Fruit fly (Drosophila melanogaster): Measurements from ENCODE around the gene eRF3.

The eRF3 gene

dm6 chr2L:12445743-12446142 lies 11.5 kb downstream of the eRF3 start, which contains the start of gene Oatp33Ea (continued):
- TF ChIP-seq chinmo (GFP tag; IDR thresholded peaks at IDR 0.05; ENCODE audit: partially characterized antibody) (0 out of 4 replicates have a peak, but pooled peaks have one; percentile 34), exex (tag; optimal IDR thresholded peaks at IDR 0.05) (peak; percentile 98), lab (GFP tag; optimal IDR thresholded peaks at IDR 0.05) (peak; percentile 43), Med (GFP tag) (peak; percentile 70), mld (GFP tag; IDR thresholded peaks at IDR 0.05; ENCODE audit: partially characterized antibody) (no peak), CG12769 (tag; optimal IDR thresholded peaks at IDR 0.05) (peak; percentile 58), sqz (GFP tag; optimal IDR thresholded peaks at IDR 0.05) (no peak), tio (GFP tag; optimal IDR thresholded peaks at IDR 0.05) (no peak), cwo (GFP tag; optimal IDR thresholded peaks at IDR 0.05) (peak; percentile 75), sd (tag; optimal IDR thresholded peaks at IDR 0.05) (no peak), Stat92E (GFP tag; optimal IDR thresholded peaks at IDR 0.05) (no peak), vvl (GFP tag; IDR thresholded peaks at IDR 0.05) (no peak), Hey (tag; optimal IDR thresholded peaks at IDR 0.05) (peak; percentile 55), CG9437 (GFP tag; optimal IDR thresholded peaks at IDR 0.05) (no peak), C15 (GFP tag; IDR thresholded peaks at IDR 0.05) (no peak), CG10543 (GFP tag; optimal IDR thresholded peaks at IDR 0.05) (peak; percentile 59), CG10654 (GFP tag; optimal IDR thresholded peaks at IDR 0.05) (no peak), CG15696 (tag; optimal IDR thresholded peaks at IDR 0.05) (no peak), CG34224 (GFP tag; IDR thresholded peaks at IDR 0.05; ENCODE audit: partially characterized antibody) (no peak), mirr (GFP tag; optimal IDR thresholded peaks at IDR 0.05) (peak; percentile 80), crol (GFP tag; IDR thresholded peaks at IDR 0.05) (no peak), CrebB (tag; optimal IDR thresholded peaks at IDR 0.05) (no peak), tup (GFP tag; optimal IDR thresholded peaks at IDR 0.05) (no peak), CG6175 (GFP tag; IDR thresholded peaks at IDR 0.05) (peak; percentile 50; the same call in 1 of the 3 replicates), CG9727 (GFP tag; optimal IDR thresholded peaks at IDR 0.05) (no peak)

dm6 chr2L:12448082-12448621 lies 13.9 kb downstream of the eRF3 start, which contains the start of the genes CG5421 and Oatp33Eb:
Gene CG5421, minus strand, starts transcription at chr2L:12448132.
Gene Oatp33Eb, plus strand, starts transcription at chr2L:12448484.
- TF ChIP-seq lbe (GFP tag; optimal IDR thresholded peaks at IDR 0.05) (peak; percentile 35), sqz (GFP tag; optimal IDR thresholded peaks at IDR 0.05) (peak; percentile 10), CG11504 (tag; optimal IDR thresholded peaks at IDR 0.05) (peak; percentile 99), CG3163 (GFP tag; optimal IDR thresholded peaks at IDR 0.05) (peak; percentile 8), corto (GFP tag; optimal IDR thresholded peaks at IDR 0.05) (peak; percentile 1), Side (GFP tag; optimal IDR thresholded peaks at IDR 0.05) (no peak), pros (GFP tag; optimal IDR thresholded peaks at IDR 0.05) (no peak), Ada2b (GFP tag; IDR thresholded peaks at IDR 0.05) (no peak), Trl (optimal IDR thresholded peaks at IDR 0.05) (peak in 1 of 2 experiments; percentile 2), Trl (GFP tag; optimal IDR thresholded peaks at IDR 0.05) (no peak), tgo (GFP tag; IDR thresholded peaks at IDR 0.05) (no peak), Jarid2 (GFP tag; optimal IDR thresholded peaks at IDR 0.05) (peak; percentile 70), exex (tag; optimal IDR thresholded peaks at IDR 0.05) (peak; percentile 34), hbn (GFP tag; IDR thresholded peaks at IDR 0.05; ENCODE audit: partially characterized antibody) (no peak), hb (GFP tag; IDR thresholded peaks at IDR 0.05; ENCODE audit: partially characterized antibody) (no peak), CG15514 (GFP tag; optimal IDR thresholded peaks at IDR 0.05) (peak; percentile 12), lab (GFP tag; optimal IDR thresholded peaks at IDR 0.05) (peak; percentile 22), mirr (GFP tag; optimal IDR thresholded peaks at IDR 0.05) (peak; percentile 50), GATAe (GFP tag; conservative IDR thresholded peaks at IDR 0.05) (peak; percentile 55; the same call in 1 of the 2 replicates), Deaf1 (tag; optimal IDR thresholded peaks at IDR 0.05) (peak; percentile 54), tna (GFP tag; IDR thresholded peaks at IDR 0.05; ENCODE audit: partially characterized antibody) (no peak)

Data from whole organism, embryonic.